Fruit fly (Drosophila melanogaster) whole organism, embryonic: Measurements from ENCODE around the gene Frq2.

Experiments used
- Ada2b ChIP-seq: fragments of 200-800 bp; sonication (Bioruptor generic); IDR thresholded peaks from 2 replicates; pipeline ENCODE4 v1.3.6; 2022; ENCODE audit warnings: missing biosample characterization, missing genetic modification characterization
- BEAF-32 ChIP-seq: fragments of 200-800 bp; sonication (Bioruptor generic); optimal IDR thresholded peaks from 3 replicates; lab custom pipeline; 2017; ENCODE audit warnings: missing biosample characterization, missing genetic modification characterization, mild to moderate bottlenecking, moderate library complexity, missing genetic modification reagents
- BtbVII ChIP-seq: fragments of 200-800 bp; sonication (Bioruptor generic); optimal IDR thresholded peaks from 3 replicates; lab custom pipeline; 2017; ENCODE audit warnings: missing biosample characterization, mild to moderate bottlenecking, missing genetic modification characterization
- CG12104 ChIP-seq: fragments of 200-800 bp; sonication (Bioruptor generic); optimal IDR thresholded peaks from 3 replicates; lab custom pipeline; 2016; ENCODE audit warnings: missing biosample characterization, missing genetic modification characterization
- CG12391 ChIP-seq: fragments of 200-800 bp; sonication (Bioruptor generic); optimal IDR thresholded peaks from 3 replicates; lab custom pipeline; 2018; ENCODE audit warnings: missing biosample characterization, mild to moderate bottlenecking, missing genetic modification characterization, moderate library complexity
- CG13296 ChIP-seq: fragments of 200-800 bp; sonication (Bioruptor generic); optimal IDR thresholded peaks from 3 replicates; lab custom pipeline; 2018; ENCODE audit warnings: missing biosample characterization, mild to moderate bottlenecking, missing genetic modification characterization
- CG15269 ChIP-seq: fragments of 200-800 bp; sonication (Bioruptor generic); optimal IDR thresholded peaks from 2 replicates; lab custom pipeline; 2018; ENCODE audit warnings: missing biosample characterization, mild to moderate bottlenecking, missing genetic modification characterization, moderate library complexity
- CG16863 ChIP-seq: fragments of 200-800 bp; sonication (Bioruptor generic); optimal IDR thresholded peaks from 3 replicates; lab custom pipeline; 2016; ENCODE audit warnings: missing biosample characterization, missing genetic modification characterization
- CG2116 ChIP-seq: fragments of 200-800 bp; sonication (Bioruptor generic); optimal IDR thresholded peaks from 3 replicates; lab custom pipeline; 2018; ENCODE audit warnings: missing biosample characterization, mild to moderate bottlenecking, missing genetic modification characterization
- CG30431 ChIP-seq: fragments of 200-800 bp; sonication (Bioruptor generic); optimal IDR thresholded peaks from 2 replicates; lab custom pipeline; 2017; ENCODE audit warnings: missing biosample characterization, missing genetic modification characterization
- CG4820 ChIP-seq: fragments of 200-800 bp; sonication (Bioruptor generic); optimal IDR thresholded peaks from 3 replicates; lab custom pipeline; 2016; ENCODE audit warnings: missing biosample characterization, missing genetic modification characterization
- CG5180 ChIP-seq: fragments of 200-800 bp; sonication (Bioruptor generic); optimal IDR thresholded peaks from 3 replicates; lab custom pipeline; 2017; ENCODE audit warnings: missing biosample characterization, missing genetic modification characterization, mild to moderate bottlenecking, moderate library complexity, missing genetic modification reagents
- CG5245 ChIP-seq: fragments of 200-800 bp; sonication (Bioruptor generic); optimal IDR thresholded peaks from 3 replicates; lab custom pipeline; 2016; ENCODE audit warnings: missing biosample characterization, missing genetic modification characterization
- CG6813 ChIP-seq: fragments of 200-800 bp; sonication (Bioruptor generic); optimal IDR thresholded peaks from 2 replicates; lab custom pipeline; 2017; ENCODE audit warnings: missing biosample characterization, missing genetic modification characterization, mild to moderate bottlenecking, moderate library complexity, missing genetic modification reagents
- CG6854 ChIP-seq: fragments of 200-800 bp; sonication (Bioruptor generic); optimal IDR thresholded peaks from 3 replicates; lab custom pipeline; 2017; ENCODE audit warnings: missing biosample characterization, mild to moderate bottlenecking, missing genetic modification characterization
- CG7357 ChIP-seq: fragments of 200-800 bp; sonication (Bioruptor generic); IDR thresholded peaks from 3 replicates; pipeline ENCODE4 v1.3.6; 2022; ENCODE audit warnings: missing biosample characterization, missing genetic modification characterization
- CG7928 ChIP-seq: fragments of 200-800 bp; sonication (Bioruptor generic); optimal IDR thresholded peaks from 2 replicates; lab custom pipeline; 2017; ENCODE audit warnings: missing biosample characterization, mild to moderate bottlenecking, missing genetic modification characterization
- CTCF ChIP-seq: fragments of 200-800 bp; sonication (Bioruptor generic); optimal IDR thresholded peaks from 2 replicates; lab custom pipeline; 2017; ENCODE audit warnings: missing biosample characterization, mild to moderate bottlenecking, missing genetic modification characterization, moderate library complexity
- Dad ChIP-seq: fragments of 200-800 bp; sonication (Bioruptor generic); optimal IDR thresholded peaks from 3 replicates; lab custom pipeline; 2016; ENCODE audit warnings: missing biosample characterization, missing genetic modification characterization
- E2f2 ChIP-seq: fragments of 200-800 bp; sonication (Bioruptor generic); IDR thresholded peaks from 2 replicates; pipeline ENCODE4 v1.3.6; 2022; ENCODE audit warnings: missing biosample characterization, missing genetic modification characterization
- Fer1 ChIP-seq: fragments of 200-800 bp; sonication (Bioruptor generic); optimal IDR thresholded peaks from 2 replicates; lab custom pipeline; 2017; ENCODE audit warnings: missing biosample characterization, mild to moderate bottlenecking, missing genetic modification characterization
- Gsc ChIP-seq: fragments of 200-800 bp; sonication (Bioruptor generic); IDR thresholded peaks from 2 replicates; pipeline ENCODE4 v1.3.6; 2022; ENCODE audit warnings: missing biosample characterization, missing genetic modification characterization
- Hey ChIP-seq: fragments of 200-800 bp; sonication (Bioruptor generic); optimal IDR thresholded peaks from 3 replicates; lab custom pipeline; 2018; ENCODE audit warnings: missing biosample characterization, mild to moderate bottlenecking, missing genetic modification characterization
- Myb ChIP-seq: fragments of 200-800 bp; sonication (Bioruptor generic); optimal IDR thresholded peaks from 2 replicates; lab custom pipeline; 2016; ENCODE audit warnings: missing biosample characterization, missing genetic modification characterization
- NFAT ChIP-seq: fragments of 200-800 bp; sonication (Bioruptor generic); IDR thresholded peaks from 2 replicates; pipeline ENCODE4 v1.3.6; 2022; ENCODE audit warnings: missing biosample characterization, missing genetic modification characterization
- Nf-YB ChIP-seq: fragments of 200-800 bp; sonication (Bioruptor generic); optimal IDR thresholded peaks from 3 replicates; lab custom pipeline; 2019; ENCODE audit warnings: missing biosample characterization, mild to moderate bottlenecking, missing genetic modification characterization, moderate library complexity
- Sin3A ChIP-seq: fragments of >200 bp; optimal IDR thresholded peaks from 2 replicates; lab custom pipeline; 2018
- Sox102F ChIP-seq: fragments of 200-800 bp; sonication (Bioruptor generic); optimal IDR thresholded peaks from 2 replicates; lab custom pipeline; 2018; ENCODE audit warnings: missing biosample characterization, mild to moderate bottlenecking, missing genetic modification characterization, moderate library complexity
- Sry-β ChIP-seq: fragments of 200-800 bp; sonication (Bioruptor generic); optimal IDR thresholded peaks from 2 replicates; lab custom pipeline; 2018; ENCODE audit warnings: missing biosample characterization, mild to moderate bottlenecking, missing genetic modification characterization, moderate library complexity
- Tbp ChIP-seq: fragments of >200 bp; optimal IDR thresholded peaks from 2 replicates; lab custom pipeline; 2018; ENCODE audit warnings: missing biosample characterization, missing genetic modification characterization
- Vsx1 ChIP-seq: fragments of 200-800 bp; sonication (Bioruptor generic); optimal IDR thresholded peaks from 2 replicates; lab custom pipeline; 2017; ENCODE audit warnings: missing biosample characterization, mild to moderate bottlenecking, missing genetic modification characterization, missing genetic modification reagents
- chif ChIP-seq, 2 experiments: fragments of 200-800 bp; sonication (Bioruptor generic); optimal IDR thresholded peaks; 3 replicates each; lab custom pipeline; 2016; ENCODE audit warnings: missing biosample characterization in 2 of 2, missing genetic modification characterization in 2 of 2
- chn ChIP-seq: fragments of 200-800 bp; sonication (Bioruptor generic); optimal IDR thresholded peaks from 2 replicates; lab custom pipeline; 2016; ENCODE audit warnings: missing biosample characterization, missing genetic modification characterization
- gro ChIP-seq: fragments of 200-800 bp; sonication (Bioruptor generic); optimal IDR thresholded peaks from 2 replicates; lab custom pipeline; 2016; ENCODE audit warnings: missing biosample characterization, missing genetic modification characterization
- ham ChIP-seq: fragments of 200-800 bp; sonication (Bioruptor generic); IDR thresholded peaks from 2 replicates; pipeline ENCODE4 v1.3.6; 2022; ENCODE audit warnings: missing biosample characterization, missing genetic modification characterization
- lilli ChIP-seq: fragments of 200-800 bp; sonication (Bioruptor generic); optimal IDR thresholded peaks from 3 replicates; lab custom pipeline; 2016; ENCODE audit warnings: missing biosample characterization, missing genetic modification characterization
- onecut ChIP-seq: fragments of 200-800 bp; sonication (Bioruptor generic); IDR thresholded peaks from 2 replicates; pipeline ENCODE4 v1.3.6; 2022; ENCODE audit warnings: missing biosample characterization, missing genetic modification characterization
- p53 ChIP-seq: fragments of 200-800 bp; sonication (Bioruptor generic); optimal IDR thresholded peaks from 2 replicates; lab custom pipeline; 2016; ENCODE audit warnings: missing biosample characterization, missing genetic modification characterization
- pho ChIP-seq: fragments of 200-800 bp; sonication (Bioruptor generic); optimal IDR thresholded peaks from 2 replicates; lab custom pipeline; 2016; ENCODE audit warnings: missing biosample characterization, missing genetic modification characterization
- prd ChIP-seq, 3 experiments: fragments of >200 bp in 2 of 3; fragments of 200-800 bp in 1 of 3; sonication (Bioruptor generic) in 1 of 3; optimal IDR thresholded peaks in 2 of 3; IDR thresholded peaks in 1 of 3; 2 replicates in 2 of 3; 3 replicates in 1 of 3; pipeline versions ENCODE4 v1.3.6 to Lab custom; 2017 to 2022; ENCODE audit warnings: missing biosample characterization in 1 of 3, missing genetic modification characterization in 1 of 3
- pros ChIP-seq: fragments of 200-800 bp; sonication (Bioruptor generic); optimal IDR thresholded peaks from 3 replicates; lab custom pipeline; 2019; ENCODE audit warnings: missing biosample characterization, mild to moderate bottlenecking, missing genetic modification characterization, moderate library complexity
- run ChIP-seq: fragments of 200-800 bp; sonication (Bioruptor generic); optimal IDR thresholded peaks from 3 replicates; lab custom pipeline; 2018; ENCODE audit warnings: missing biosample characterization, mild to moderate bottlenecking, missing genetic modification characterization
- scrt ChIP-seq: fragments of 200-800 bp; sonication (Bioruptor generic); optimal IDR thresholded peaks from 2 replicates; lab custom pipeline; 2018; ENCODE audit warnings: missing biosample characterization, mild to moderate bottlenecking, missing genetic modification characterization, moderate library complexity
- sens-2 ChIP-seq: fragments of 200-800 bp; sonication (Bioruptor generic); IDR thresholded peaks from 2 replicates; pipeline ENCODE4 v1.3.6; 2022; ENCODE audit warnings: missing biosample characterization, missing genetic modification characterization
- seq ChIP-seq: fragments of 200-800 bp; sonication (Bioruptor generic); IDR thresholded peaks from 2 replicates; pipeline ENCODE4 v1.3.6; 2022; ENCODE audit warnings: missing biosample characterization, missing genetic modification characterization
- sima ChIP-seq: fragments of 200-800 bp; sonication (Bioruptor generic); optimal IDR thresholded peaks from 2 replicates; lab custom pipeline; 2016; ENCODE audit warnings: missing biosample characterization, missing genetic modification characterization
- slbo ChIP-seq: fragments of 200-800 bp; sonication (Bioruptor generic); IDR thresholded peaks from 2 replicates; pipeline ENCODE4 v1.3.6; 2022; ENCODE audit warnings: missing biosample characterization, missing genetic modification characterization
- tgo ChIP-seq: fragments of 200-800 bp; sonication (Bioruptor generic); IDR thresholded peaks from 3 replicates; pipeline ENCODE4 v1.3.6; 2022; ENCODE audit warnings: missing biosample characterization, missing genetic modification characterization
- tin ChIP-seq: fragments of 200-800 bp; sonication (Bioruptor generic); optimal IDR thresholded peaks from 3 replicates; lab custom pipeline; 2016; ENCODE audit warnings: missing biosample characterization, missing genetic modification characterization
- vfl ChIP-seq: fragments of 200-800 bp; sonication (Bioruptor generic); optimal IDR thresholded peaks from 2 replicates; lab custom pipeline; 2016; ENCODE audit warnings: missing biosample characterization, missing genetic modification characterization
- z ChIP-seq: fragments of 200-800 bp; sonication (Bioruptor generic); IDR thresholded peaks from 3 replicates; pipeline ENCODE4 v1.3.6; 2022; ENCODE audit warnings: missing biosample characterization, missing genetic modification characterization

Frq2 gene

dm6 chrX:18136910-18137849 is 40.2 kb upstream of the Frq2 start, which contains the start of gene ari-1 (continued):
- TF ChIP-seq scrt (GFP tag; lab: Kevin White, UChicago) (no peak), run (tag; lab: Kevin White, UChicago) (no peak), Sry-β (no peak), Gsc (GFP tag; lab: Robert Waterston, UW) (no peak), CG4820 (GFP tag; lab: Kevin White, UChicago) (no peak), Ada2b (no peak), chif (GFP tag; optimal IDR thresholded peaks at IDR 0.05; lab: Kevin White, UChicago) (no peak), slbo (GFP tag; lab: Robert Waterston, UW) (no peak), Hey (tag; lab: Kevin White, UChicago) (no peak), Myb (GFP tag; lab: Kevin White, UChicago) (no peak), p53 (GFP tag; lab: Kevin White, UChicago) (no peak), Sox102F (no peak), gro (peak; percentile 32), E2f2 (peak; percentile 18; the same call in 1 of the 2 replicates), CTCF (no peak), ham (GFP tag; lab: Robert Waterston, UW) (no peak), prd (optimal IDR thresholded peaks at IDR 0.05; lab: Kevin White, UChicago) (no peak), prd (GFP tag; IDR thresholded peaks at IDR 0.05; lab: Robert Waterston, UW) (no peak), CG6813 (GFP tag; lab: Kevin White, UChicago) (no peak), pho (GFP tag; lab: Kevin White, UChicago) (no peak), lilli (no peak), CG16863 (GFP tag; lab: Kevin White, UChicago) (no peak), CG7357 (GFP tag; lab: Robert Waterston, UW) (no peak), tin (GFP tag; lab: Kevin White, UChicago) (no peak), NFAT (no peak), CG5245 (GFP tag; lab: Kevin White, UChicago) (no peak), CG6854 (GFP tag; lab: Kevin White, UChicago) (no peak), vfl (GFP tag; lab: Kevin White, UChicago) (no peak), seq (GFP tag; lab: Robert Waterston, UW) (no peak), BEAF-32 (GFP tag; lab: Kevin White, UChicago) (peak; percentile 54), CG7928 (peak; percentile 68), Nf-YB (no peak), CG30431 (no peak), sens-2 (GFP tag; lab: Robert Waterston, UW) (no peak), CG15269 (no peak), Fer1 (GFP tag; lab: Kevin White, UChicago) (peak; percentile 1), onecut (no peak), z (GFP tag; lab: Robert Waterston, UW) (no peak), chn (GFP tag; lab: Kevin White, UChicago) (no peak), tgo (GFP tag; lab: Robert Waterston, UW) (no peak), CG5180 (GFP tag; lab: Kevin White, UChicago) (no peak), Sin3A (lab: Kevin White, UChicago) (peak; percentile 57), CG12104 (no peak), pros (GFP tag; lab: Kevin White, UChicago) (no peak), Vsx1 (GFP tag; lab: Kevin White, UChicago) (no peak), BtbVII (GFP tag; lab: Kevin White, UChicago) (no peak), CG13296 (GFP tag; lab: Kevin White, UChicago) (no peak), sima (no peak), Dad (GFP tag; lab: Kevin White, UChicago) (no peak), Tbp (GFP tag; lab: Kevin White, UChicago) (no peak), CG12391 (tag; lab: Kevin White, UChicago) (no peak), CG2116 (GFP tag; lab: Kevin White, UChicago) (peak; percentile 36)
